Worm (Caenorhabditis elegans): Measurements from ENCODE around the gene nlp-51.

nlp-51 gene

ce11 chrII:11319591-11319990, at the start of gene nlp-51:
TSS of gene nlp-51 (minus strand) at chrII:11319691.
- TF ChIP-seq Y22D7AL.16 (tag; optimal IDR thresholded peaks at IDR 0.05) = no peak
- no peak for TF ChIP-seq pha-4 (tag; optimal IDR thresholded peaks at IDR 0.05)
- no peak for TF ChIP-seq hlh-30 (tag; optimal IDR thresholded peaks at IDR 0.05; ENCODE audit: insufficient read depth)
- no peak for TF ChIP-seq nhr-11 (tag; optimal IDR thresholded peaks at IDR 0.05)
- no peak for TF ChIP-seq ceh-19 (GFP tag; optimal IDR thresholded peaks at IDR 0.05)
- TF ChIP-seq nfya-1 (tag; optimal IDR thresholded peaks at IDR 0.05) = no peak
- TF ChIP-seq K02D7.2 (tag; optimal IDR thresholded peaks at IDR 0.05) = no peak

- no peak for TF ChIP-seq fkh-10 (GFP tag; optimal IDR thresholded peaks at IDR 0.05)
- TF ChIP-seq ceh-6 (GFP tag; optimal IDR thresholded peaks at IDR 0.05) = no peak
- no peak for TF ChIP-seq tbx-7 (tag; optimal IDR thresholded peaks at IDR 0.05)
- TF ChIP-seq pha-4 (tag; optimal IDR thresholded peaks at IDR 0.05) = no peak
- no peak for TF ChIP-seq madf-2 (tag; optimal IDR thresholded peaks at IDR 0.05)
- TF ChIP-seq odd-2 (tag; optimal IDR thresholded peaks at IDR 0.05) = no peak
- TF ChIP-seq hlh-30 (tag; optimal IDR thresholded peaks at IDR 0.05; ENCODE audit: insufficient read depth) = no peak
- TF ChIP-seq ceh-14 (tag; optimal IDR thresholded peaks at IDR 0.05) = no peak
- no peak for TF ChIP-seq rnt-1 (tag; optimal IDR thresholded peaks at IDR 0.05)
- TF ChIP-seq nhr-11 (tag; optimal IDR thresholded peaks at IDR 0.05) = no peak
- TF ChIP-seq lin-11 (tag; optimal IDR thresholded peaks at IDR 0.05) = no peak
- TF ChIP-seq elt-2 (tag; optimal IDR thresholded peaks at IDR 0.05) = no peak
- TF ChIP-seq sox-4 (tag; optimal IDR thresholded peaks at IDR 0.05) = no peak
Measured at ce11 chrII:11361751-11362150, 42.3 kb upstream of the nlp-51 start.

- TF ChIP-seq unc-42 (tag; optimal IDR thresholded peaks at IDR 0.05) (peak; percentile 76), ceh-48 (tag; optimal IDR thresholded peaks at IDR 0.05) (no peak)
Measured at ce11 chrII:11353471-11353870, 34.0 kb upstream of the nlp-51 start.

DNA sequence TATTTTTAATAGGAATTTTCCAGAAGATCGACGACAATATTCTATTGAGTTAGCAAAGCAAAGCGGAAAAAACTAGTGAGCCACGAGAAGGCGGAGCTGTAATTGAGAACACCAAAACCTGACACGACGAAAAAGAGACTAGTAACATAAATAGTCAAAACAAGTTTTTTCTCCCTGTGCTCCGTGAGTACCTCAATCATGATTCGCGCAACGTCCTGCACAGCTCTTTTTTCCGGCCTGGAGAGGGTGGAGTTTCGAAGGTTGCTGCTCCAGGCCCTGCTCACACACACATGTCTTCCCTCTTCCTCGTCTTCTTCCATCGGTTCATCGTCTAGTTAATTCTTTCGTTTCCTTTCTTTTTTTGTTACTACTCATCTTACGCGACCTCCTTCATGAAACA, 32.1 kb upstream of the nlp-51 start, which contains the start of gene clh-2:
clh-2 (plus strand) TSS at position 301 of the 400 bp plus-strand sequence.
- no peak for TF ChIP-seq ceh-18 (tag; optimal IDR thresholded peaks at IDR 0.05)
- no peak for TF ChIP-seq mec-3 (tag; optimal IDR thresholded peaks at IDR 0.05; ENCODE audit: borderline replicate concordance)
- TF ChIP-seq ceh-22 (tag; optimal IDR thresholded peaks at IDR 0.05) = no peak
- TF ChIP-seq odd-2 (tag; optimal IDR thresholded peaks at IDR 0.05) = no peak
- no peak for TF ChIP-seq npax-4 (tag; optimal IDR thresholded peaks at IDR 0.05)
- TF ChIP-seq zip-5 (tag; optimal IDR thresholded peaks at IDR 0.05) = no peak
- TF ChIP-seq lin-11 (tag; optimal IDR thresholded peaks at IDR 0.05) = no peak
- no peak for TF ChIP-seq elt-4 (tag; optimal IDR thresholded peaks at IDR 0.05)
- TF ChIP-seq ref-2 (tag; optimal IDR thresholded peaks at IDR 0.05) = no peak
- TF ChIP-seq pha-4 (tag; optimal IDR thresholded peaks at IDR 0.05) = no peak
- no peak for TF ChIP-seq rnt-1 (tag; optimal IDR thresholded peaks at IDR 0.05)
- no peak for TF ChIP-seq ceh-9 (tag; optimal IDR thresholded peaks at IDR 0.05)
- TF ChIP-seq eyg-1 (tag; optimal IDR thresholded peaks at IDR 0.05) = no peak
- TF ChIP-seq ceh-48 (tag; optimal IDR thresholded peaks at IDR 0.05) = no peak
- TF ChIP-seq tbx-2 (tag; optimal IDR thresholded peaks at IDR 0.05) = no peak
- TF ChIP-seq unc-42 (tag; optimal IDR thresholded peaks at IDR 0.05) = no peak

DNA sequence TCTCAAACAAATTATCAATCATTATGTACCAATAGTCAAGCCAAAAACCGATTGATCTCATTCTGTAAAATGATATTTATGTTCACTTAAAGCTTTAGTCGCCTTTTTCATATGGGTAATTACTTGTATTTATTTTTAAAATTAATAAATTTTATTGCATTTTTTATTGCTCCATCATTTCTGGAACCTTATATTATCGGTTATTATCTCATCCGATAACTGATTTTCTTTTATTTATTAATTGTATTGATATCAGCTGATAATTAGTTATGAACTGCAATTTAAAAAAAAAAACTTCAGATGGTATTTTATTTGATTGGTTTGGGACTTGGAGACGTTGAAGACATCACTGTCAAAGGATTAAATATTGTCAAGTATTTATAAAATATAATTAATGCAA, 30.4 kb upstream of the nlp-51 start, which contains the start of gene dph-5:
dph-5 (plus strand) TSS at position 301 of the 400 bp plus-strand sequence.
- TF ChIP-seq F13H6.1 (tag; optimal IDR thresholded peaks at IDR 0.05) = no peak
- no peak for TF ChIP-seq elt-2 (tag; optimal IDR thresholded peaks at IDR 0.05)
- no peak for TF ChIP-seq hlh-15 (tag; optimal IDR thresholded peaks at IDR 0.05)
- TF ChIP-seq lim-6 (tag; optimal IDR thresholded peaks at IDR 0.05) = no peak
- TF ChIP-seq ceh-2 (tag; optimal IDR thresholded peaks at IDR 0.05) = no peak
- no peak for TF ChIP-seq nhr-11 (tag; optimal IDR thresholded peaks at IDR 0.05)
- no peak for TF ChIP-seq madf-2 (tag; optimal IDR thresholded peaks at IDR 0.05)
- no peak for TF ChIP-seq K09A11.1 (tag; optimal IDR thresholded peaks at IDR 0.05; ENCODE audit: insufficient read depth)
- TF ChIP-seq eyg-1 (tag; optimal IDR thresholded peaks at IDR 0.05) = no peak
- TF ChIP-seq ceh-48 (tag; optimal IDR thresholded peaks at IDR 0.05) = no peak
- TF ChIP-seq ttx-3 (tag; optimal IDR thresholded peaks at IDR 0.05) = no peak
- no peak for TF ChIP-seq sdc-2 (tag; optimal IDR thresholded peaks at IDR 0.05)
- TF ChIP-seq elt-4 (tag; optimal IDR thresholded peaks at IDR 0.05) = no peak
- no peak for TF ChIP-seq ama-1 (optimal IDR thresholded peaks at IDR 0.05)
- no peak for TF ChIP-seq pha-2 (tag; optimal IDR thresholded peaks at IDR 0.05)
- TF ChIP-seq fkh-10 (GFP tag; optimal IDR thresholded peaks at IDR 0.05) = no peak
- no peak for TF ChIP-seq ahr-1 (tag; optimal IDR thresholded peaks at IDR 0.05)

Data from whole organism, late embryonic.